Worm (Caenorhabditis elegans): Measurements from ENCODE around the gene srv-8.

The srv-8 gene

ce11 chrV:13442819-13443218 lies 22.3 kb upstream of the srv-8 start:
- TF ChIP-seq Y75B8A.6 (GFP tag; IDR thresholded peaks at IDR 0.05) (no peak), spr-3 (GFP tag; optimal IDR thresholded peaks at IDR 0.05) (no peak), D1046.2 (GFP tag; IDR thresholded peaks at IDR 0.05) (no peak), mes-2 (tag; optimal IDR thresholded peaks at IDR 0.05; ENCODE audit: poor library complexity, severe bottlenecking) (no peak), lir-3 (tag; optimal IDR thresholded peaks at IDR 0.05) (no peak), lin-38 (GFP tag; IDR thresholded peaks at IDR 0.05) (peak; percentile 22; the same call in 1 of the 2 replicates), nhr-42 (GFP tag; IDR thresholded peaks at IDR 0.05) (no peak), ztf-11 (tag; optimal IDR thresholded peaks at IDR 0.05) (no peak), F37D6.2 (tag; optimal IDR thresholded peaks at IDR 0.05) (no peak), unc-62 (GFP tag; optimal IDR thresholded peaks at IDR 0.05 in 1 of 2) (no peak), unc-62 (tag; optimal IDR thresholded peaks at IDR 0.05) (no peak), F49E8.2 (tag; optimal IDR thresholded peaks at IDR 0.05; ENCODE audit: borderline replicate concordance) (no peak), zag-1 (tag; optimal IDR thresholded peaks at IDR 0.05) (no peak), R02D3.7 (tag; optimal IDR thresholded peaks at IDR 0.05) (no peak), ama-1 (optimal IDR thresholded peaks at IDR 0.05) (no peak), nhr-77 (tag; optimal IDR thresholded peaks at IDR 0.05) (no peak), mep-1 (tag; optimal IDR thresholded peaks at IDR 0.05) (no peak), nhr-11 (tag; optimal IDR thresholded peaks at IDR 0.05) (no peak), set-16 (GFP tag; IDR thresholded peaks at IDR 0.05) (peak; percentile 98), fkh-10 (GFP tag; optimal IDR thresholded peaks at IDR 0.05) (no peak), lsy-2 (tag; optimal IDR thresholded peaks at IDR 0.05) (no peak), aha-1 (tag) (no peak), hlh-11 (tag; optimal IDR thresholded peaks at IDR 0.05) (no peak), hlh-30 (tag; optimal IDR thresholded peaks at IDR 0.05; ENCODE audit: insufficient read depth) (no peak), dve-1 (tag; optimal IDR thresholded peaks at IDR 0.05; ENCODE audit: insufficient read depth) (no peak), gei-8 (GFP tag; optimal IDR thresholded peaks at IDR 0.05) (no peak), T26A8.4 (GFP tag; IDR thresholded peaks at IDR 0.05) (0 out of 2 replicates have a peak, but pooled peaks have one; percentile 44), pqm-1 (tag; optimal IDR thresholded peaks at IDR 0.05) (no peak), zfp-2 (tag; optimal IDR thresholded peaks at IDR 0.05) (no peak), dmd-8 (GFP tag; IDR thresholded peaks at IDR 0.05) (0 out of 2 replicates have a peak, but pooled peaks have one; percentile 40), nhr-76 (tag; optimal IDR thresholded peaks at IDR 0.05) (no peak), cey-2 (tag; optimal IDR thresholded peaks at IDR 0.05; ENCODE audit: borderline replicate concordance, insufficient read depth) (no peak), mxl-2 (GFP tag; conservative IDR thresholded peaks at IDR 0.05) (no peak), dmd-6 (GFP tag; IDR thresholded peaks at IDR 0.05) (no peak), ceh-28 (tag; optimal IDR thresholded peaks at IDR 0.05) (no peak), lim-7 (GFP tag; IDR thresholded peaks at IDR 0.05) (0 out of 2 replicates have a peak, but pooled peaks have one; percentile 17), snpc-1.2 (GFP tag; IDR thresholded peaks at IDR 0.05) (peak; percentile 38; the same call in 1 of the 2 replicates), tra-1 (GFP tag; IDR thresholded peaks at IDR 0.05) (no peak), spr-1 (tag; optimal IDR thresholded peaks at IDR 0.05) (no peak), fos-1 (tag; optimal IDR thresholded peaks at IDR 0.05) (no peak), pha-4 (GFP tag; IDR thresholded peaks at IDR 0.05) (no peak), pha-4 (tag; optimal IDR thresholded peaks at IDR 0.05) (no peak), F44E2.7 (GFP tag; IDR thresholded peaks at IDR 0.05) (0 out of 2 replicates have a peak, but pooled peaks have one; percentile 25)

- TF ChIP-seq nhr-10 (tag; optimal IDR thresholded peaks at IDR 0.05), result no peak
- TF ChIP-seq dmd-6 (GFP tag; IDR thresholded peaks at IDR 0.05), result no peak
- no peak for TF ChIP-seq T20F7.1 (GFP tag; optimal IDR thresholded peaks at IDR 0.05)
- no peak for TF ChIP-seq vab-7 (GFP tag; IDR thresholded peaks at IDR 0.05)
- TF ChIP-seq zip-11 (GFP tag; IDR thresholded peaks at IDR 0.05), result no peak
- TF ChIP-seq nhr-6 (tag; optimal IDR thresholded peaks at IDR 0.05), result no peak
- TF ChIP-seq F26F4.8 (GFP tag; conservative IDR thresholded peaks at IDR 0.05), result no peak
- TF ChIP-seq unc-39 (tag; optimal IDR thresholded peaks at IDR 0.05), result no peak
Measured at ce11 chrV:13441661-13442060, 21.1 kb upstream of the srv-8 start, which contains the start of gene col-162. Gene col-162, plus strand, starts transcription at chrV:13441961.
